Fruit fly (Drosophila melanogaster) Kc167 (cell line): ENCODE results near the gene CG15922.

Experiments used
- psq ChIP-seq: fragments of >200 bp; optimal IDR thresholded peaks from 2 replicates; lab custom pipeline; 2017; ENCODE audit warnings: missing external identifiers
- ttk ChIP-seq: sonication (Bioruptor generic); optimal IDR thresholded peaks from 2 replicates; lab custom pipeline; 2017; ENCODE audit warnings: missing external identifiers

dm6 chr3R:20573326-20573725, 13.2 kb upstream of the CG15922 start:
- TF ChIP-seq psq, result no peak
- no peak for TF ChIP-seq ttk (lab: Kevin White, UChicago)
